In genomic region chrV:11196631-11197258, ce11 we compare ENCODE assay signal across 6 worm cellular contexts.
TF ChIP-seq lines count a peak whose summit lies in the region.

No protein-coding gene starts in this region.

TF ChIP-seq in whole organism, L1 larva, 84 proteins besides CTCF, POLR2A, EP300 and RAD21 (continues in another document):
- TF ChIP-seq nhr-47 (tag; optimal IDR thresholded peaks at IDR 0.05; lab: Kevin White, UChicago): peak; percentile 9
- peak; percentile 23 for TF ChIP-seq tbx-2 (tag; optimal IDR thresholded peaks at IDR 0.05; lab: Kevin White, UChicago)
- peak in 1 of 2 experiments; percentile 21 for TF ChIP-seq lsy-2 (tag; optimal IDR thresholded peaks at IDR 0.05; lab: Kevin White, UChicago)
- TF ChIP-seq nhr-85 (tag; lab: Kevin White, UChicago): peak; percentile 97
- TF ChIP-seq lin-35 (GFP tag; optimal IDR thresholded peaks at IDR 0.05; lab: Kevin White, UChicago): peak in 1 of 2 experiments; percentile 34
- TF ChIP-seq lin-14 (GFP tag; optimal IDR thresholded peaks at IDR 0.05; lab: Kevin White, UChicago): peak; percentile 77
- TF ChIP-seq Y116A8C.19 (tag; optimal IDR thresholded peaks at IDR 0.05; lab: Kevin White, UChicago; ENCODE audit: borderline replicate concordance): no peak
- TF ChIP-seq xbp-1 (tag; optimal IDR thresholded peaks at IDR 0.05; lab: Kevin White, UChicago): peak; percentile 16
- TF ChIP-seq lin-39 (tag; optimal IDR thresholded peaks at IDR 0.05; lab: Kevin White, UChicago): no peak
- peak in 2 of 6 experiments; percentile 12 to 31 for TF ChIP-seq elt-3 (tag; optimal IDR thresholded peaks at IDR 0.05; lab: Kevin White, UChicago)
- peak; percentile 79 for TF ChIP-seq blmp-1 (tag; optimal IDR thresholded peaks at IDR 0.05; lab: Kevin White, UChicago)
- TF ChIP-seq mep-1 (tag; optimal IDR thresholded peaks at IDR 0.05; lab: Kevin White, UChicago): peak; percentile 28
- no peak for TF ChIP-seq nhr-11 (tag; optimal IDR thresholded peaks at IDR 0.05; lab: Kevin White, UChicago)
- no peak for TF ChIP-seq lin-15B (tag; optimal IDR thresholded peaks at IDR 0.05; lab: Kevin White, UChicago)
- TF ChIP-seq snu-23 (GFP tag; optimal IDR thresholded peaks at IDR 0.05; lab: Kevin White, UChicago): peak; percentile 53

TF ChIP-seq in whole organism, L2 larva, 48 proteins besides CTCF, POLR2A, EP300 and RAD21 (continues in another document):
- TF ChIP-seq snpc-4 (tag; optimal IDR thresholded peaks at IDR 0.05; lab: Kevin White, UChicago): no peak
- TF ChIP-seq blmp-1 (tag; optimal IDR thresholded peaks at IDR 0.05; lab: Kevin White, UChicago; ENCODE audit: insufficient read depth): peak; percentile 8
- TF ChIP-seq lin-13 (GFP tag; optimal IDR thresholded peaks at IDR 0.05; lab: Kevin White, UChicago): no peak
- TF ChIP-seq lin-39 (tag; optimal IDR thresholded peaks at IDR 0.05; lab: Kevin White, UChicago): no peak
- TF ChIP-seq egl-27 (tag; optimal IDR thresholded peaks at IDR 0.05; lab: Kevin White, UChicago): no peak
- no peak for TF ChIP-seq gmeb-1 (tag; optimal IDR thresholded peaks at IDR 0.05; lab: Kevin White, UChicago)
- no peak for TF ChIP-seq dmd-4 (tag; optimal IDR thresholded peaks at IDR 0.05; lab: Kevin White, UChicago)
- TF ChIP-seq lin-11 (tag; optimal IDR thresholded peaks at IDR 0.05; lab: Kevin White, UChicago): no peak
- no peak for TF ChIP-seq ztf-1 (GFP tag; conservative IDR thresholded peaks at IDR 0.05; lab: Robert Waterston, UW)
- peak; percentile 30 for TF ChIP-seq F13H6.1 (tag; optimal IDR thresholded peaks at IDR 0.05; lab: Kevin White, UChicago)
- peak; percentile 72 for TF ChIP-seq nhr-25 (tag; optimal IDR thresholded peaks at IDR 0.05; lab: Kevin White, UChicago)
- peak; percentile 31 for TF ChIP-seq nhr-6 (tag; optimal IDR thresholded peaks at IDR 0.05; lab: Kevin White, UChicago)
- peak; percentile 41 for TF ChIP-seq sem-4 (tag; optimal IDR thresholded peaks at IDR 0.05; lab: Kevin White, UChicago)
- no peak for TF ChIP-seq zag-1 (tag; optimal IDR thresholded peaks at IDR 0.05; lab: Kevin White, UChicago)
- peak; percentile 5 for TF ChIP-seq fos-1 (tag; optimal IDR thresholded peaks at IDR 0.05; lab: Kevin White, UChicago)
- no peak for TF ChIP-seq nhr-12 (tag; optimal IDR thresholded peaks at IDR 0.05; lab: Kevin White, UChicago)

TF ChIP-seq in whole organism, L3 larva, 47 proteins besides CTCF, POLR2A, EP300 and RAD21:
- no peak for TF ChIP-seq nhr-237 (tag; optimal IDR thresholded peaks at IDR 0.05; lab: Kevin White, UChicago)
- no peak for TF ChIP-seq pha-4 (tag; optimal IDR thresholded peaks at IDR 0.05; lab: Kevin White, UChicago)
- no peak for TF ChIP-seq fkh-10 (GFP tag; optimal IDR thresholded peaks at IDR 0.05; lab: Kevin White, UChicago)
- TF ChIP-seq ceh-9 (tag; optimal IDR thresholded peaks at IDR 0.05; lab: Kevin White, UChicago): no peak
- no peak for TF ChIP-seq zag-1 (tag; optimal IDR thresholded peaks at IDR 0.05; lab: Kevin White, UChicago)
- TF ChIP-seq nhr-43 (tag; optimal IDR thresholded peaks at IDR 0.05; lab: Kevin White, UChicago; ENCODE audit: poor library complexity, severe bottlenecking): peak; percentile 12
- peak; percentile 56 for TF ChIP-seq nhr-25 (tag; optimal IDR thresholded peaks at IDR 0.05; lab: Kevin White, UChicago)
- TF ChIP-seq R02D3.7 (tag; optimal IDR thresholded peaks at IDR 0.05; lab: Kevin White, UChicago): no peak
- no peak for TF ChIP-seq ama-1 (optimal IDR thresholded peaks at IDR 0.05; lab: Kevin White, UChicago)
- no peak for TF ChIP-seq mdl-1 (tag; optimal IDR thresholded peaks at IDR 0.05; lab: Kevin White, UChicago)
- TF ChIP-seq nhr-23 (tag; optimal IDR thresholded peaks at IDR 0.05; lab: Kevin White, UChicago): peak; percentile 22

TF ChIP-seq in whole organism, L4 larva, 104 proteins besides CTCF, POLR2A, EP300 and RAD21:
- no peak for TF ChIP-seq nhr-102 (tag; optimal IDR thresholded peaks at IDR 0.05; lab: Kevin White, UChicago)
- TF ChIP-seq ceh-28 (tag; optimal IDR thresholded peaks at IDR 0.05; lab: Kevin White, UChicago): no peak
- no peak for TF ChIP-seq daf-12 (tag; optimal IDR thresholded peaks at IDR 0.05; lab: Kevin White, UChicago)
- no peak for TF ChIP-seq ZK546.5 (tag; optimal IDR thresholded peaks at IDR 0.05; lab: Kevin White, UChicago)
- TF ChIP-seq nhr-28 (tag; optimal IDR thresholded peaks at IDR 0.05; lab: Kevin White, UChicago): peak; percentile 16
- TF ChIP-seq hif-1 (tag; optimal IDR thresholded peaks at IDR 0.05; lab: Kevin White, UChicago): no peak
- no peak for TF ChIP-seq ama-1 (optimal IDR thresholded peaks at IDR 0.05; lab: Kevin White, UChicago)
- TF ChIP-seq mep-1 (tag; optimal IDR thresholded peaks at IDR 0.05; lab: Kevin White, UChicago): peak; percentile 7
- TF ChIP-seq dve-1 (tag; optimal IDR thresholded peaks at IDR 0.05; lab: Kevin White, UChicago; ENCODE audit: insufficient read depth): no peak
- peak; percentile 21 for TF ChIP-seq hlh-30 (tag; optimal IDR thresholded peaks at IDR 0.05; lab: Kevin White, UChicago; ENCODE audit: insufficient read depth)
- TF ChIP-seq nhr-6 (tag; optimal IDR thresholded peaks at IDR 0.05; lab: Kevin White, UChicago): no peak
- TF ChIP-seq sdz-12 (GFP tag; optimal IDR thresholded peaks at IDR 0.05; lab: Kevin White, UChicago): no peak
- TF ChIP-seq aha-1 (tag; lab: Kevin White, UChicago): peak; percentile 97
- TF ChIP-seq R02D3.7 (tag; optimal IDR thresholded peaks at IDR 0.05; lab: Kevin White, UChicago): no peak
- TF ChIP-seq ztf-7 (tag; optimal IDR thresholded peaks at IDR 0.05; lab: Kevin White, UChicago): no peak
- no peak for TF ChIP-seq snpc-1.2 (GFP tag; IDR thresholded peaks at IDR 0.05; lab: Robert Waterston, UW)
- TF ChIP-seq lsy-2 (tag; optimal IDR thresholded peaks at IDR 0.05; lab: Kevin White, UChicago): no peak
- no peak for TF ChIP-seq F26F4.8 (GFP tag; conservative IDR thresholded peaks at IDR 0.05; lab: Robert Waterston, UW)
- TF ChIP-seq tra-1 (GFP tag; IDR thresholded peaks at IDR 0.05; lab: Robert Waterston, UW): no peak

TF ChIP-seq in whole organism, late embryonic, 69 proteins besides CTCF, POLR2A, EP300 and RAD21:
- no peak for TF ChIP-seq ref-2 (tag; optimal IDR thresholded peaks at IDR 0.05; lab: Kevin White, UChicago)
- TF ChIP-seq zip-5 (tag; optimal IDR thresholded peaks at IDR 0.05; lab: Kevin White, UChicago): no peak
- TF ChIP-seq npax-4 (tag; optimal IDR thresholded peaks at IDR 0.05; lab: Kevin White, UChicago): no peak
- TF ChIP-seq ceh-31 (tag; optimal IDR thresholded peaks at IDR 0.05; lab: Kevin White, UChicago): peak; percentile 32
- TF ChIP-seq che-1 (tag; optimal IDR thresholded peaks at IDR 0.05; lab: Kevin White, UChicago): no peak
- no peak for TF ChIP-seq sox-2 (GFP tag; IDR thresholded peaks at IDR 0.05; lab: Robert Waterston, UW)

TF ChIP-seq in whole organism, young adult, 124 proteins besides CTCF, POLR2A, EP300 and RAD21:
- TF ChIP-seq hsf-1 (GFP tag; IDR thresholded peaks at IDR 0.05; lab: Robert Waterston, UW): no peak
- no peak for TF ChIP-seq Y53F4B.3 (GFP tag; IDR thresholded peaks at IDR 0.05; lab: Robert Waterston, UW)
- TF ChIP-seq hlh-26 (GFP tag; conservative IDR thresholded peaks at IDR 0.05; lab: Robert Waterston, UW): no peak
- no peak for TF ChIP-seq tbx-9 (tag; optimal IDR thresholded peaks at IDR 0.05; lab: Kevin White, UChicago; ENCODE audit: borderline replicate concordance)
- TF ChIP-seq dpff-1 (tag; optimal IDR thresholded peaks at IDR 0.05; lab: Kevin White, UChicago): no peak
- peak; percentile 26 for TF ChIP-seq lin-40 (tag; optimal IDR thresholded peaks at IDR 0.05; lab: Kevin White, UChicago)
- no peak for TF ChIP-seq madf-3 (GFP tag; IDR thresholded peaks at IDR 0.05; lab: Robert Waterston, UW)
- TF ChIP-seq K12H6.12 (tag; optimal IDR thresholded peaks at IDR 0.05; lab: Kevin White, UChicago): no peak
